Worm (Caenorhabditis elegans) whole organism, young adult: ENCODE measurements around the gene npr-3.

Source experiments
- fkh-3 ChIP-seq: sonication (generic microtip); optimal IDR thresholded peaks from 2 replicates; lab custom pipeline; 2016; ENCODE audit warnings: mild to moderate bottlenecking, missing genetic modification characterization, missing compliant biosample characterization
- let-607 ChIP-seq, 2 experiments: fragments of 200-800 bp in 1 of 2; sonication (Bioruptor generic) in 1 of 2; sonication (generic microtip) in 1 of 2; optimal IDR thresholded peaks; 2 replicates each; lab custom pipeline; 2016 to 2018; ENCODE audit warnings: mild to moderate bottlenecking in 2 of 2, missing compliant biosample characterization in 2 of 2, missing genetic modification characterization in 2 of 2, moderate library complexity in 2 of 2, missing genotype in 1 of 2
- snpc-1.1 ChIP-seq: sonication (generic microtip); optimal IDR thresholded peaks from 2 replicates; lab custom pipeline; 2017; ENCODE audit warnings: missing genetic modification characterization, mild to moderate bottlenecking, missing compliant biosample characterization, antibody characterized with exemption, moderate library complexity, missing genotype, missing genetic modification reagents; ENCODE audit not compliant: insufficient read depth
- tbp1 ChIP-seq: fragments of 200-800 bp; sonication (Bioruptor generic); optimal IDR thresholded peaks from 2 replicates; lab custom pipeline; 2018; ENCODE audit warnings: mild to moderate bottlenecking, missing genetic modification characterization, missing compliant biosample characterization

DNA sequence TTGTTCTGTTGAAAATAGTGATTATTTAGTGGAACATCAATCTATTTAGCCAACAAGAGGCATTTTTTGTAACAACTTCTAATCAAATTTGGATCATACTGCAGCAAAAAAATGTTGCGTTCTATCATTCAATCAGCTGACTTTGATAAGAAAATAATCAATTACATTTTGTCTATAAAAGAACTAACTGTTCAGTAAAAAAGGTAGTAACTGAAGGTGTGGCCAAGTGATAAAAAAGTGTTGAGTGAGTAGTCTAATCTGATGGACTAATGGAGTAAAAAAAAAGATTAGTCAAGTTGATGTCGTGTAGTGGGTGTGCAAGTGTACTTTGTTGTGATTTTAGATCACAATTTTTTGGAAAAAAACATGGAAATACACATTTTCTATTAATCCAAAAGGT lies 32.6 kb downstream of the npr-3 start:
- TF ChIP-seq snpc-1.1 (tag; lab: Kevin White, UChicago) (no peak), let-607 (tag; optimal IDR thresholded peaks at IDR 0.05; lab: Kevin White, UChicago) (no peak), tbp1 (GFP tag; lab: Kevin White, UChicago) (no peak), fkh-3 (tag; lab: Kevin White, UChicago) (no peak)
